Fruit fly (Drosophila melanogaster) whole organism, embryonic: ENCODE results near the gene eloF.
A peak's percentile ranks its signal among the peaks of the same experiment; 100 is the strongest.

Experiments
- Bgb ChIP-seq: fragments of 200-800 bp; sonication (Bioruptor generic); IDR thresholded peaks from 2 replicates; pipeline ENCODE4 v1.3.6; 2022; ENCODE audit warnings: missing biosample characterization, missing genetic modification characterization; ENCODE audit not compliant: partially characterized antibody
- Bteb2 ChIP-seq: fragments of 200-800 bp; sonication (Bioruptor generic); optimal IDR thresholded peaks from 2 replicates; lab custom pipeline; 2016; ENCODE audit warnings: missing biosample characterization, missing genetic modification characterization
- CG10209 ChIP-seq: fragments of 200-800 bp; sonication (Bioruptor generic); optimal IDR thresholded peaks from 3 replicates; lab custom pipeline; 2017; ENCODE audit warnings: missing biosample characterization, mild to moderate bottlenecking, missing genetic modification characterization, missing genetic modification reagents
- CG12236 ChIP-seq: fragments of 200-800 bp; sonication (Bioruptor generic); optimal IDR thresholded peaks from 2 replicates; lab custom pipeline; 2016; ENCODE audit warnings: missing biosample characterization, missing genetic modification characterization
- CG12659 ChIP-seq: fragments of 200-800 bp; sonication (Bioruptor generic); optimal IDR thresholded peaks from 3 replicates; lab custom pipeline; 2017; ENCODE audit warnings: mild to moderate bottlenecking, missing biosample characterization, missing genetic modification reagents, missing genetic modification characterization
- CG12744 ChIP-seq: fragments of 200-800 bp; sonication (Bioruptor generic); optimal IDR thresholded peaks from 2 replicates; lab custom pipeline; 2016; ENCODE audit warnings: missing biosample characterization, missing genetic modification characterization
- CG15601 ChIP-seq: fragments of 200-800 bp; sonication (Bioruptor generic); optimal IDR thresholded peaks from 3 replicates; lab custom pipeline; 2019; ENCODE audit warnings: missing biosample characterization, mild to moderate bottlenecking, missing genetic modification characterization, moderate library complexity
- CG17802 ChIP-seq: fragments of 200-800 bp; sonication (Bioruptor generic); optimal IDR thresholded peaks from 2 replicates; lab custom pipeline; 2018; ENCODE audit warnings: missing biosample characterization, mild to moderate bottlenecking, missing genetic modification characterization, moderate library complexity
- CG2129 ChIP-seq: fragments of 200-800 bp; sonication (Bioruptor generic); IDR thresholded peaks from 2 replicates; pipeline ENCODE4 v1.3.6; 2022; ENCODE audit warnings: missing biosample characterization, missing genetic modification characterization; ENCODE audit not compliant: partially characterized antibody
- CG30431 ChIP-seq: fragments of 200-800 bp; sonication (Bioruptor generic); optimal IDR thresholded peaks from 2 replicates; lab custom pipeline; 2017; ENCODE audit warnings: missing biosample characterization, missing genetic modification characterization
- CG4328 ChIP-seq: fragments of 200-800 bp; sonication (Bioruptor generic); optimal IDR thresholded peaks from 3 replicates; lab custom pipeline; 2017; ENCODE audit warnings: missing biosample characterization, missing genetic modification reagents, missing genetic modification characterization
- CG4404 ChIP-seq: fragments of 200-800 bp; sonication (Bioruptor generic); IDR thresholded peaks from 2 replicates; pipeline ENCODE4 v1.3.6; 2022; ENCODE audit warnings: missing biosample characterization, missing genetic modification characterization
- CG7839 ChIP-seq: fragments of 200-800 bp; sonication (Bioruptor generic); optimal IDR thresholded peaks from 3 replicates; lab custom pipeline; 2018; ENCODE audit warnings: missing biosample characterization, mild to moderate bottlenecking, missing genetic modification characterization, moderate library complexity
- CG8281 ChIP-seq: fragments of 200-800 bp; sonication (Bioruptor generic); optimal IDR thresholded peaks from 2 replicates; lab custom pipeline; 2018; ENCODE audit warnings: missing biosample characterization, mild to moderate bottlenecking, missing genetic modification characterization, moderate library complexity
- CG8290 ChIP-seq, 3 experiments: fragments of 200-800 bp; sonication (Bioruptor generic); optimal IDR thresholded peaks; 2 replicates each; lab custom pipeline; 2016 to 2019; ENCODE audit warnings: missing biosample characterization in 3 of 3, missing genetic modification characterization in 3 of 3, mild to moderate bottlenecking in 2 of 3, moderate library complexity in 1 of 3
- CG9727 ChIP-seq: fragments of 200-800 bp; sonication (Bioruptor generic); optimal IDR thresholded peaks from 3 replicates; lab custom pipeline; 2017; ENCODE audit warnings: missing biosample characterization, mild to moderate bottlenecking, missing genetic modification characterization
- Dip3 ChIP-seq: fragments of 200-800 bp; sonication (Bioruptor generic); optimal IDR thresholded peaks from 3 replicates; lab custom pipeline; 2016; ENCODE audit warnings: missing biosample characterization, missing genetic modification characterization
- Fer3 ChIP-seq: fragments of 200-800 bp; sonication (Bioruptor generic); optimal IDR thresholded peaks from 2 replicates; lab custom pipeline; 2018; ENCODE audit warnings: missing biosample characterization, mild to moderate bottlenecking, missing genetic modification characterization, moderate library complexity
- Hr51 ChIP-seq, 2 experiments: fragments of 200-800 bp; sonication (Bioruptor generic); optimal IDR thresholded peaks; 2 replicates in 1 of 2; 3 replicates in 1 of 2; lab custom pipeline; 2016 to 2018; ENCODE audit warnings: missing biosample characterization in 2 of 2, missing genetic modification characterization in 2 of 2, mild to moderate bottlenecking in 1 of 2, moderate library complexity in 1 of 2
- Mes4 ChIP-seq: fragments of 200-800 bp; sonication (Bioruptor generic); optimal IDR thresholded peaks from 2 replicates; lab custom pipeline; 2016; ENCODE audit warnings: missing biosample characterization, missing genetic modification characterization
- Nf-YB ChIP-seq: fragments of 200-800 bp; sonication (Bioruptor generic); optimal IDR thresholded peaks from 3 replicates; lab custom pipeline; 2019; ENCODE audit warnings: missing biosample characterization, mild to moderate bottlenecking, missing genetic modification characterization, moderate library complexity
- Opbp ChIP-seq: fragments of 200-800 bp; sonication (Bioruptor generic); IDR thresholded peaks from 3 replicates; pipeline ENCODE4 v1.3.6; 2022; ENCODE audit warnings: missing biosample characterization, missing genetic modification characterization; ENCODE audit not compliant: partially characterized antibody
- Ptx1 ChIP-seq: fragments of 200-800 bp; sonication (Bioruptor generic); IDR thresholded peaks from 2 replicates; pipeline ENCODE4 v1.3.6; 2022; ENCODE audit warnings: missing biosample characterization, missing genetic modification characterization
- Tbp ChIP-seq: fragments of >200 bp; optimal IDR thresholded peaks from 2 replicates; lab custom pipeline; 2018; ENCODE audit warnings: missing biosample characterization, missing genetic modification characterization
- amos ChIP-seq: fragments of 200-800 bp; sonication (Bioruptor generic); IDR thresholded peaks from 2 replicates; pipeline ENCODE4 v1.3.6; 2022; ENCODE audit warnings: missing biosample characterization, missing genetic modification characterization; ENCODE audit not compliant: partially characterized antibody
- bbx ChIP-seq: fragments of 200-800 bp; sonication (Bioruptor generic); IDR thresholded peaks from 2 replicates; pipeline ENCODE4 v1.3.6; 2022; ENCODE audit warnings: missing biosample characterization, missing genetic modification characterization; ENCODE audit not compliant: partially characterized antibody
- btn ChIP-seq: fragments of 200-800 bp; sonication (Bioruptor generic); optimal IDR thresholded peaks from 2 replicates; lab custom pipeline; 2016; ENCODE audit warnings: missing biosample characterization, missing genetic modification characterization
- cad ChIP-seq: fragments of >200 bp; optimal IDR thresholded peaks from 2 replicates; lab custom pipeline; 2017; ENCODE audit warnings: missing biosample characterization, missing genetic modification characterization
- cato ChIP-seq: fragments of 200-800 bp; sonication (Bioruptor generic); optimal IDR thresholded peaks from 2 replicates; lab custom pipeline; 2016; ENCODE audit warnings: missing biosample characterization, missing genetic modification characterization, borderline replicate concordance
- crol ChIP-seq: fragments of 200-800 bp; sonication (Bioruptor generic); IDR thresholded peaks from 2 replicates; pipeline ENCODE4 v1.3.6; 2022; ENCODE audit warnings: missing biosample characterization, missing genetic modification characterization
- cwo ChIP-seq: fragments of 200-800 bp; sonication (Bioruptor generic); optimal IDR thresholded peaks from 3 replicates; lab custom pipeline; 2017; ENCODE audit warnings: missing biosample characterization, missing genetic modification characterization, mild to moderate bottlenecking, moderate library complexity, missing genetic modification reagents
- ewg ChIP-seq: fragments of 200-800 bp; sonication (Bioruptor generic); optimal IDR thresholded peaks from 3 replicates; lab custom pipeline; 2017; ENCODE audit warnings: mild to moderate bottlenecking, missing biosample characterization, missing genetic modification reagents, missing genetic modification characterization
- fru ChIP-seq: fragments of >200 bp; optimal IDR thresholded peaks from 2 replicates; lab custom pipeline; 2017
- gce ChIP-seq: fragments of 200-800 bp; sonication (Bioruptor generic); IDR thresholded peaks from 3 replicates; pipeline ENCODE4 v1.3.6; 2022; ENCODE audit warnings: missing biosample characterization, missing genetic modification characterization
- gcm2 ChIP-seq: fragments of 200-800 bp; sonication (Bioruptor generic); optimal IDR thresholded peaks from 2 replicates; lab custom pipeline; 2016; ENCODE audit warnings: missing biosample characterization, missing genetic modification characterization
- gro ChIP-seq: fragments of 200-800 bp; sonication (Bioruptor generic); optimal IDR thresholded peaks from 2 replicates; lab custom pipeline; 2016; ENCODE audit warnings: missing biosample characterization, missing genetic modification characterization
- inv ChIP-seq: fragments of 200-800 bp; sonication (Bioruptor generic); IDR thresholded peaks from 2 replicates; pipeline ENCODE4 v1.3.6; 2022; ENCODE audit warnings: missing biosample characterization, missing genetic modification characterization; ENCODE audit not compliant: partially characterized antibody
- lov ChIP-seq, 2 experiments: fragments of 200-800 bp in 1 of 2; fragments of >200 bp in 1 of 2; sonication (Bioruptor generic) in 1 of 2; IDR thresholded peaks in 1 of 2; optimal IDR thresholded peaks in 1 of 2; 2 replicates in 1 of 2; 3 replicates in 1 of 2; pipeline versions ENCODE4 v1.3.6 to Lab custom; 2017 to 2022; ENCODE audit warnings: missing biosample characterization in 1 of 2, missing genetic modification characterization in 1 of 2
- mam ChIP-seq: fragments of 200-800 bp; sonication (Bioruptor generic); optimal IDR thresholded peaks from 3 replicates; lab custom pipeline; 2016; ENCODE audit warnings: missing biosample characterization, missing genetic modification characterization
- nau ChIP-seq: fragments of 200-800 bp; sonication (Bioruptor generic); optimal IDR thresholded peaks from 3 replicates; lab custom pipeline; 2017; ENCODE audit warnings: missing biosample characterization, mild to moderate bottlenecking, missing genetic modification characterization, missing genetic modification reagents
- nerfin-1 ChIP-seq: fragments of 200-800 bp; sonication (Bioruptor generic); optimal IDR thresholded peaks from 3 replicates; lab custom pipeline; 2019; ENCODE audit warnings: missing biosample characterization, mild to moderate bottlenecking, missing genetic modification characterization, moderate library complexity
- org-1 ChIP-seq: fragments of 200-800 bp; sonication (Bioruptor generic); optimal IDR thresholded peaks from 2 replicates; lab custom pipeline; 2017; ENCODE audit warnings: missing biosample characterization, missing genetic modification characterization
- repo ChIP-seq: fragments of 200-800 bp; sonication (Bioruptor generic); optimal IDR thresholded peaks from 2 replicates; lab custom pipeline; 2016; ENCODE audit warnings: missing biosample characterization, missing genetic modification characterization
- rib ChIP-seq: fragments of 200-800 bp; sonication (Bioruptor generic); IDR thresholded peaks from 2 replicates; pipeline ENCODE4 v1.3.6; 2022; ENCODE audit warnings: missing biosample characterization, missing genetic modification characterization
- sima ChIP-seq: fragments of 200-800 bp; sonication (Bioruptor generic); optimal IDR thresholded peaks from 2 replicates; lab custom pipeline; 2016; ENCODE audit warnings: missing biosample characterization, missing genetic modification characterization
- stwl ChIP-seq: fragments of 200-800 bp; sonication (Bioruptor generic); optimal IDR thresholded peaks from 3 replicates; lab custom pipeline; 2018; ENCODE audit warnings: missing biosample characterization, mild to moderate bottlenecking, missing genetic modification characterization, moderate library complexity
- tll ChIP-seq, 2 experiments: fragments of 200-800 bp in 1 of 2; fragments of >200 bp in 1 of 2; sonication (Bioruptor generic) in 1 of 2; optimal IDR thresholded peaks; 2 replicates each; lab custom pipeline; 2017 to 2019; ENCODE audit warnings: missing biosample characterization in 2 of 2, missing genetic modification characterization in 2 of 2, mild to moderate bottlenecking in 1 of 2, moderate library complexity in 1 of 2
- unpg ChIP-seq: fragments of 200-800 bp; sonication (Bioruptor generic); optimal IDR thresholded peaks from 3 replicates; lab custom pipeline; 2018; ENCODE audit warnings: missing biosample characterization, mild to moderate bottlenecking, missing genetic modification characterization, moderate library complexity

eloF gene

dm6 chr3R:9808946-9809545 is 4.9 kb upstream of the eloF start, which contains the start of gene FBXO11 (continued):
- TF ChIP-seq gce (no peak), amos (GFP tag; lab: Robert Waterston, UW) (peak; percentile 36; the same call in 1 of the 2 replicates), Nf-YB (peak; percentile 72), nerfin-1 (tag; lab: Kevin White, UChicago) (peak; percentile 32), CG12744 (GFP tag; lab: Kevin White, UChicago) (no peak), btn (no peak), ewg (GFP tag; lab: Kevin White, UChicago) (no peak), Opbp (GFP tag; lab: Robert Waterston, UW) (0 out of 3 replicates have a peak, but pooled peaks have one; percentile 34), rib (GFP tag; lab: Robert Waterston, UW) (no peak), Bteb2 (GFP tag; lab: Kevin White, UChicago) (no peak), inv (peak; percentile 27; the same call in 1 of the 2 replicates), cwo (GFP tag; lab: Kevin White, UChicago) (no peak), CG4328 (GFP tag; lab: Kevin White, UChicago) (no peak), gro (GFP tag; lab: Kevin White, UChicago) (peak; percentile 62), CG7839 (tag; lab: Kevin White, UChicago) (no peak), CG30431 (GFP tag; lab: Kevin White, UChicago) (no peak), CG4404 (no peak), lov (optimal IDR thresholded peaks at IDR 0.05; lab: Kevin White, UChicago) (no peak), lov (GFP tag; IDR thresholded peaks at IDR 0.05; lab: Robert Waterston, UW) (no peak), Bgb (GFP tag; lab: Robert Waterston, UW) (peak; percentile 33; the same call in 1 of the 2 replicates), sima (GFP tag; lab: Kevin White, UChicago) (no peak), gcm2 (GFP tag; lab: Kevin White, UChicago) (no peak), Ptx1 (GFP tag; lab: Robert Waterston, UW) (no peak), unpg (GFP tag; lab: Kevin White, UChicago) (no peak), CG8281 (tag; lab: Kevin White, UChicago) (no peak), Tbp (GFP tag; lab: Kevin White, UChicago) (no peak), org-1 (no peak), stwl (tag; lab: Kevin White, UChicago) (peak; percentile 58), cato (GFP tag; lab: Kevin White, UChicago) (no peak), Dip3 (no peak), crol (GFP tag; lab: Robert Waterston, UW) (peak; percentile 74), CG12659 (GFP tag; lab: Kevin White, UChicago) (peak; percentile 69), CG15601 (peak; percentile 45), Fer3 (no peak), CG8290 (GFP tag; optimal IDR thresholded peaks at IDR 0.05; lab: Kevin White, UChicago) (peak; percentile 7), CG8290 (tag; optimal IDR thresholded peaks at IDR 0.05; lab: Kevin White, UChicago) (no peak), CG9727 (GFP tag; lab: Kevin White, UChicago) (peak; percentile 2), fru (no peak), CG17802 (tag; lab: Kevin White, UChicago) (no peak), Hr51 (GFP tag; optimal IDR thresholded peaks at IDR 0.05; lab: Kevin White, UChicago) (no peak), CG12236 (GFP tag; lab: Kevin White, UChicago) (no peak), Mes4 (GFP tag; lab: Kevin White, UChicago) (no peak), nau (GFP tag; lab: Kevin White, UChicago) (no peak), CG10209 (GFP tag; lab: Kevin White, UChicago) (no peak), CG2129 (no peak), cad (GFP tag; lab: Kevin White, UChicago) (no peak), mam (GFP tag; lab: Kevin White, UChicago) (no peak), repo (GFP tag; lab: Kevin White, UChicago) (peak; percentile 6), tll (GFP tag; optimal IDR thresholded peaks at IDR 0.05; lab: Kevin White, UChicago) (peak in 1 of 2 experiments; percentile 41), bbx (GFP tag; lab: Robert Waterston, UW) (peak; percentile 22; the same call in 1 of the 2 replicates)
